Fruit fly (Drosophila melanogaster): ENCODE data around the gene Tgs1.

The Tgs1 gene

DNA sequence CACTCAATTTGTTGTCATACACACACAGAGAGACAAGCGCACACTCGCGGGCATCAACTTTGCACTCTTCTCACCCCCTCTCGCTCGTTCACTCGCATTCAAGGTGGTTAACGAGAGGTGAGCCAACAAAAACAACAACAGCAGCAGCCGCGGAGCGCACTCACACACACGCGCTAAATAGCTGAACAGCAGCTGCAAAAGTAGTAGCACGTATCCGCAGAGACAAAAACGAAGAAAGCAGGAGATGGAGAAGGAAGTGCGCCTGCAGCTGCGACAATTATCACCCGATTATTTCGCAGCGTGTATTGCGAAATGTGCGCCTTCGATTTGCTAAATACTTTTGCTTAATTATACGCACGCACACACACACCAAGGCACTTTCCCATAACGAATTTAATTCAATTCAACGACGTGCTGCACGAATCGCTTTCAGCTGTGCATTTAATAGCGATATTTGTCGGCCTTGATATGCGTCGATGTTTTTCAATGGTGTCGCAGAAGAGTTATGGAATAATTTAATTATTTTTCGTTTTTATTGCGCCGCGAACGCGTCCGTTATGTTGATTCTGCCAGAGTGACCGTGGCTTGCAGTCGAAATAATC is 43.1 kb downstream of the Tgs1 start (continued):
- peak; percentile 18 for TF ChIP-seq CG12219 (GFP tag; optimal IDR thresholded peaks at IDR 0.05)
- no peak for TF ChIP-seq Max (GFP tag; optimal IDR thresholded peaks at IDR 0.05)
- TF ChIP-seq CG17612 (GFP tag; IDR thresholded peaks at IDR 0.05): no peak
- no peak for TF ChIP-seq hbn (GFP tag; IDR thresholded peaks at IDR 0.05; ENCODE audit: partially characterized antibody)
- TF ChIP-seq BtbVII (GFP tag; optimal IDR thresholded peaks at IDR 0.05): peak; percentile 25
- no peak for TF ChIP-seq CG17829 (tag; optimal IDR thresholded peaks at IDR 0.05)
- no peak for TF ChIP-seq Hr39 (optimal IDR thresholded peaks at IDR 0.05)
- no peak for TF ChIP-seq nau (GFP tag; optimal IDR thresholded peaks at IDR 0.05)
- TF ChIP-seq otp (GFP tag; IDR thresholded peaks at IDR 0.05): peak; percentile 70; the same call in 1 of the 3 replicates
- peak; percentile 56 for TF ChIP-seq CG32532 (GFP tag; IDR thresholded peaks at IDR 0.05)
- TF ChIP-seq Opbp (GFP tag; IDR thresholded peaks at IDR 0.05; ENCODE audit: partially characterized antibody): 0 out of 3 replicates have a peak, but pooled peaks have one; percentile 18
- no peak for TF ChIP-seq CG30431 (GFP tag; optimal IDR thresholded peaks at IDR 0.05)
- TF ChIP-seq CG7786 (GFP tag; optimal IDR thresholded peaks at IDR 0.05): no peak
- TF ChIP-seq CG3995 (GFP tag; optimal IDR thresholded peaks at IDR 0.05): no peak
- TF ChIP-seq CG6254 (GFP tag; optimal IDR thresholded peaks at IDR 0.05): no peak
- no peak for TF ChIP-seq CG10654 (GFP tag; optimal IDR thresholded peaks at IDR 0.05)
- TF ChIP-seq CG2202 (tag; optimal IDR thresholded peaks at IDR 0.05): no peak
- no peak for TF ChIP-seq cad (GFP tag; optimal IDR thresholded peaks at IDR 0.05)
- TF ChIP-seq CG3847 (GFP tag; IDR thresholded peaks at IDR 0.05): no peak
- TF ChIP-seq pho (GFP tag; optimal IDR thresholded peaks at IDR 0.05): no peak
- no peak for TF ChIP-seq crp (GFP tag; optimal IDR thresholded peaks at IDR 0.05)
- TF ChIP-seq CG6175 (GFP tag; IDR thresholded peaks at IDR 0.05): 0 out of 3 replicates have a peak, but pooled peaks have one; percentile 32
- no peak for TF ChIP-seq CG1792 (GFP tag; optimal IDR thresholded peaks at IDR 0.05)
- no peak for TF ChIP-seq bab2 (GFP tag; optimal IDR thresholded peaks at IDR 0.05)
- no peak for TF ChIP-seq jing (GFP tag; optimal IDR thresholded peaks at IDR 0.05)
- no peak for TF ChIP-seq CG10959 (GFP tag; IDR thresholded peaks at IDR 0.05)
- peak; percentile 16 for TF ChIP-seq CG12769 (tag; optimal IDR thresholded peaks at IDR 0.05)
- no peak for TF ChIP-seq CG3838 (GFP tag; optimal IDR thresholded peaks at IDR 0.05)
- 0 out of 2 replicates have a peak, but pooled peaks have one; percentile 18 for TF ChIP-seq stc (GFP tag; IDR thresholded peaks at IDR 0.05)
- 0 out of 3 replicates have a peak, but pooled peaks have one; percentile 26 for TF ChIP-seq CG2889 (GFP tag; IDR thresholded peaks at IDR 0.05)
- TF ChIP-seq bcd (GFP tag; optimal IDR thresholded peaks at IDR 0.05): peak; percentile 38
- TF ChIP-seq sob (GFP tag; IDR thresholded peaks at IDR 0.05): peak; percentile 65
- 0 out of 3 replicates have a peak, but pooled peaks have one; percentile 1 for TF ChIP-seq CG11695 (GFP tag; IDR thresholded peaks at IDR 0.05)
- peak; percentile 39; the same call in 1 of the 2 replicates for TF ChIP-seq ttk (GFP tag; IDR thresholded peaks at IDR 0.05)
- no peak for TF ChIP-seq CkIIα-i1 (GFP tag; IDR thresholded peaks at IDR 0.05)
- TF ChIP-seq Antp (GFP tag; optimal IDR thresholded peaks at IDR 0.05): no peak
- no peak for TF ChIP-seq br (optimal IDR thresholded peaks at IDR 0.05)
- TF ChIP-seq Atf6 (GFP tag; IDR thresholded peaks at IDR 0.05): no peak
- TF ChIP-seq gcm (GFP tag; optimal IDR thresholded peaks at IDR 0.05): no peak
- no peak for TF ChIP-seq pum (GFP tag; optimal IDR thresholded peaks at IDR 0.05)
- TF ChIP-seq CG34422 (GFP tag; IDR thresholded peaks at IDR 0.05): peak; percentile 80; the same call in 2 of the 3 replicates
- peak; percentile 13 for TF ChIP-seq CG4282 (GFP tag; optimal IDR thresholded peaks at IDR 0.05)
- TF ChIP-seq CG12391 (tag; optimal IDR thresholded peaks at IDR 0.05): no peak
- peak; percentile 22 for TF ChIP-seq CG3163 (GFP tag; optimal IDR thresholded peaks at IDR 0.05)
- TF ChIP-seq bowl (GFP tag; IDR thresholded peaks at IDR 0.05): no peak; the same call in 1 of the 2 replicates
- TF ChIP-seq CG14050 (GFP tag; IDR thresholded peaks at IDR 0.05): no peak
- no peak for TF ChIP-seq ara (GFP tag; IDR thresholded peaks at IDR 0.05)
- TF ChIP-seq slou (GFP tag; optimal IDR thresholded peaks at IDR 0.05): no peak
- no peak for TF ChIP-seq Doc2 (GFP tag; IDR thresholded peaks at IDR 0.05)
- no peak for TF ChIP-seq zen2 (GFP tag; IDR thresholded peaks at IDR 0.05; ENCODE audit: partially characterized antibody)
- no peak for TF ChIP-seq wor (GFP tag; IDR thresholded peaks at IDR 0.05)
- TF ChIP-seq Mrtf (GFP tag; IDR thresholded peaks at IDR 0.05): no peak
